Worm (Caenorhabditis elegans) whole organism, L1 larva: ENCODE measurements around the gene F59A1.18.

Experiments
- ceh-8 ChIP-seq: fragments of 200-800 bp; sonication (Bioruptor generic); optimal IDR thresholded peaks from 2 replicates; lab custom pipeline; 2018; ENCODE audit warnings: mild to moderate bottlenecking, missing genetic modification characterization, moderate library complexity, missing compliant biosample characterization

Gene F59A1.18

DNA sequence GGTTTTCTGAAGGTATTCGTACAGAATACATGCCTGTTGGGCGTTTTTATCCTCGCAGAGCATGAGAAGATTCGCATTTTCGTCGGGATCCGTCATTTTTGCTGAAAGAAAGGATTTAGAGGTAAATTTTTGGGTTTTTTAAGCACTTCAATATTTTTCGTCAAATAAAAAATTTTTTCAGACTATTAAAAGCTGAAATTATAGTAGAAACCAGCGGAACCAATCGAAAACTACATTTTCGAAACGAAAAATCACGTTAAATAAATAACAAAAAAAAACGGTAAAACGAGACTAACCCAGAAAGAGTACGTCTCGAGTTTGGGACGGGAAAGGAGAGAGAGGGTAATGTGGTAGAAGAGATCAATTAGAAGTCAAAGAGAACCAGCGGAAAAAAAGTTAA, 36.3 kb downstream of the F59A1.18 start, which contains the start of gene fbxa-192:
Gene fbxa-192, minus strand, starts transcription at position 101 of the 400 bp plus-strand sequence.
- no peak for TF ChIP-seq ceh-8 (GFP tag; lab: Kevin White, UChicago)
